Fruit fly (Drosophila melanogaster): ENCODE data around the gene RunxA.

RunxA gene

dm6 chrX:20631160-20631559 is 7.6 kb upstream of the RunxA start (continued):
- peak; percentile 49 for TF ChIP-seq CG9727 (GFP tag; optimal IDR thresholded peaks at IDR 0.05)
- no peak for TF ChIP-seq BEAF-32 (GFP tag; optimal IDR thresholded peaks at IDR 0.05)
- no peak for TF ChIP-seq lov (optimal IDR thresholded peaks at IDR 0.05)
- no peak for TF ChIP-seq lov (GFP tag; IDR thresholded peaks at IDR 0.05)
- no peak for TF ChIP-seq luna (GFP tag; optimal IDR thresholded peaks at IDR 0.05)
- TF ChIP-seq Six4 (GFP tag; optimal IDR thresholded peaks at IDR 0.05), result peak; percentile 19
- TF ChIP-seq br (optimal IDR thresholded peaks at IDR 0.05), result no peak
- TF ChIP-seq TFAM (GFP tag; optimal IDR thresholded peaks at IDR 0.05), result no peak
- peak; percentile 59 for TF ChIP-seq nmo (GFP tag; optimal IDR thresholded peaks at IDR 0.05)
- no peak for TF ChIP-seq HLH4C (GFP tag; IDR thresholded peaks at IDR 0.05; ENCODE audit: partially characterized antibody)
- no peak for TF ChIP-seq zf30C (GFP tag; optimal IDR thresholded peaks at IDR 0.05)
- no peak for TF ChIP-seq fu2 (GFP tag; optimal IDR thresholded peaks at IDR 0.05)
- TF ChIP-seq so (GFP tag; IDR thresholded peaks at IDR 0.05), result peak; percentile 39; the same call in 1 of the 3 replicates
- no peak for TF ChIP-seq CG11247 (GFP tag; IDR thresholded peaks at IDR 0.05)
- TF ChIP-seq C15 (GFP tag; IDR thresholded peaks at IDR 0.05), result no peak
- peak; percentile 35 for TF ChIP-seq unpg (GFP tag; optimal IDR thresholded peaks at IDR 0.05)
- peak; percentile 50 for TF ChIP-seq CG14710 (tag; optimal IDR thresholded peaks at IDR 0.05)
- TF ChIP-seq CG15601 (tag; optimal IDR thresholded peaks at IDR 0.05), result peak; percentile 8
- TF ChIP-seq dysf (GFP tag; IDR thresholded peaks at IDR 0.05), result peak; percentile 58; the same call in 1 of the 3 replicates
- TF ChIP-seq ftz-f1 (GFP tag; optimal IDR thresholded peaks at IDR 0.05), result no peak
- peak; percentile 70 for TF ChIP-seq gem (tag; optimal IDR thresholded peaks at IDR 0.05)
- no peak for TF ChIP-seq CG9876 (GFP tag; optimal IDR thresholded peaks at IDR 0.05)
- TF ChIP-seq slbo (GFP tag; IDR thresholded peaks at IDR 0.05), result peak; percentile 52
- TF ChIP-seq Lpt (GFP tag; optimal IDR thresholded peaks at IDR 0.05), result no peak
- peak; percentile 37 for TF ChIP-seq E2f2 (GFP tag; IDR thresholded peaks at IDR 0.05)
- TF ChIP-seq prd (optimal IDR thresholded peaks at IDR 0.05), result no peak
- peak; percentile 46; the same call in 1 of the 3 replicates for TF ChIP-seq prd (GFP tag; IDR thresholded peaks at IDR 0.05)
- TF ChIP-seq sens-2 (GFP tag; IDR thresholded peaks at IDR 0.05), result no peak
- TF ChIP-seq Camta (GFP tag; optimal IDR thresholded peaks at IDR 0.05), result peak; percentile 6
- TF ChIP-seq CG16815 (GFP tag; optimal IDR thresholded peaks at IDR 0.05), result no peak
- TF ChIP-seq NC2α (GFP tag; optimal IDR thresholded peaks at IDR 0.05), result no peak
- TF ChIP-seq D19B (GFP tag; optimal IDR thresholded peaks at IDR 0.05), result no peak
- no peak for TF ChIP-seq Rx (GFP tag; IDR thresholded peaks at IDR 0.05)
- no peak for TF ChIP-seq CkIIα-i1 (GFP tag; IDR thresholded peaks at IDR 0.05)
- peak; percentile 27 for TF ChIP-seq CG15011 (GFP tag; optimal IDR thresholded peaks at IDR 0.05)
- no peak for TF ChIP-seq vnd (GFP tag; IDR thresholded peaks at IDR 0.05; ENCODE audit: partially characterized antibody)
- peak; percentile 6 for TF ChIP-seq CG7786 (GFP tag; optimal IDR thresholded peaks at IDR 0.05)
- no peak for TF ChIP-seq Hmx (GFP tag; optimal IDR thresholded peaks at IDR 0.05)
- peak; percentile 36; the same call in 1 of the 2 replicates for TF ChIP-seq E2f1 (GFP tag; IDR thresholded peaks at IDR 0.05)
- TF ChIP-seq tio (GFP tag; optimal IDR thresholded peaks at IDR 0.05), result peak; percentile 32
- peak; percentile 31 for TF ChIP-seq CG1792 (GFP tag; optimal IDR thresholded peaks at IDR 0.05)
- no peak for TF ChIP-seq CG4360 (GFP tag; IDR thresholded peaks at IDR 0.05)
- no peak for TF ChIP-seq nom (GFP tag; optimal IDR thresholded peaks at IDR 0.05)
- TF ChIP-seq Doc2 (GFP tag; IDR thresholded peaks at IDR 0.05), result no peak
- no peak for TF ChIP-seq bbx (GFP tag; IDR thresholded peaks at IDR 0.05; ENCODE audit: partially characterized antibody)
- TF ChIP-seq CG6272 (GFP tag; IDR thresholded peaks at IDR 0.05), result no peak
- no peak for TF ChIP-seq pan (optimal IDR thresholded peaks at IDR 0.05)
- TF ChIP-seq pan (GFP tag; optimal IDR thresholded peaks at IDR 0.05 in 1 of 2, IDR thresholded peaks at IDR 0.05 in 1 of 2), result peak in 1 of 2 experiments; percentile 28
- TF ChIP-seq CG3726 (GFP tag; IDR thresholded peaks at IDR 0.05), result no peak
- no peak for TF ChIP-seq crol (GFP tag; IDR thresholded peaks at IDR 0.05)
- no peak for TF ChIP-seq Atf6 (GFP tag; IDR thresholded peaks at IDR 0.05)
- peak; percentile 53 for TF ChIP-seq HHEX (GFP tag; optimal IDR thresholded peaks at IDR 0.05)
- no peak; the same call in 1 of the 2 replicates for TF ChIP-seq esg (GFP tag; conservative IDR thresholded peaks at IDR 0.05)

Data from whole organism, embryonic.